Worm (Caenorhabditis elegans) whole organism, L4/young adult: ENCODE measurements around the gene F58B3.6.

Source experiments
- W03F9.2 ChIP-seq: fragments of 150-350 bp; optimal IDR thresholded peaks from 2 replicates; lab custom pipeline; 2014; ENCODE audit warnings: missing biosample characterization, missing genetic modification characterization
- dao-5 ChIP-seq: sonication (generic microtip); optimal IDR thresholded peaks from 2 replicates; lab custom pipeline; 2016; ENCODE audit warnings: missing genotype, missing genetic modification characterization, moderate library complexity, missing compliant biosample characterization
- him-1 ChIP-seq: sonication (generic microtip); optimal IDR thresholded peaks from 2 replicates; lab custom pipeline; 2016; ENCODE audit warnings: missing genotype, missing genetic modification reagents, missing genetic modification characterization, missing compliant biosample characterization

ce11 chrIV:11622336-11622735 lies 14.1 kb upstream of the F58B3.6 start:
- TF ChIP-seq him-1 (no peak), W03F9.2 (tag; lab: Kevin White, UChicago) (no peak), dao-5 (tag; lab: Kevin White, UChicago) (no peak)
